Worm (Caenorhabditis elegans) whole organism, L4/young adult: ENCODE results near the gene ZK1193.2.

Experiments used
- W03F9.2 ChIP-seq: fragments of 150-350 bp; optimal IDR thresholded peaks from 2 replicates; lab custom pipeline; 2014; ENCODE audit warnings: missing biosample characterization, missing genetic modification characterization
- dao-5 ChIP-seq: sonication (generic microtip); optimal IDR thresholded peaks from 2 replicates; lab custom pipeline; 2016; ENCODE audit warnings: missing genotype, missing genetic modification characterization, moderate library complexity, missing compliant biosample characterization
- him-1 ChIP-seq: sonication (generic microtip); optimal IDR thresholded peaks from 2 replicates; lab custom pipeline; 2016; ENCODE audit warnings: missing genotype, missing genetic modification reagents, missing genetic modification characterization, missing compliant biosample characterization

ce11 chrX:431596-431995 is 6.2 kb upstream of the ZK1193.2 start:
- TF ChIP-seq him-1: no peak
- TF ChIP-seq W03F9.2 (tag; lab: Kevin White, UChicago): no peak
- no peak for TF ChIP-seq dao-5 (tag; lab: Kevin White, UChicago)
